Worm (Caenorhabditis elegans) whole organism, L2 larva: Measurements from ENCODE around the gene chil-25.

Source experiments
- C34F6.9 ChIP-seq: fragments of 150-350 bp; optimal IDR thresholded peaks from 2 replicates; lab custom pipeline; 2014; ENCODE audit warnings: missing biosample characterization, missing genetic modification characterization
- F13H6.1 ChIP-seq: sonication (generic microtip); optimal IDR thresholded peaks from 2 replicates; lab custom pipeline; 2016; ENCODE audit warnings: missing genetic modification characterization, missing compliant biosample characterization
- R02D3.7 ChIP-seq: fragments of 150-350 bp; optimal IDR thresholded peaks from 2 replicates; lab custom pipeline; 2014; ENCODE audit warnings: missing biosample characterization, missing genetic modification characterization
- Y55F3AM.14 ChIP-seq: fragments of 200-800 bp; sonication (Bioruptor generic); optimal IDR thresholded peaks from 2 replicates; lab custom pipeline; 2018; ENCODE audit warnings: mild to moderate bottlenecking, missing genetic modification characterization, missing compliant biosample characterization
- ZK546.5 ChIP-seq: sonication (generic microtip); optimal IDR thresholded peaks from 2 replicates; lab custom pipeline; 2017; ENCODE audit warnings: missing biosample characterization, missing genetic modification characterization
- alr-1 ChIP-seq: fragments of 150-350 bp; optimal IDR thresholded peaks from 2 replicates; lab custom pipeline; 2014; ENCODE audit warnings: missing biosample characterization, missing genetic modification characterization
- aly-2 ChIP-seq: fragments of 150-350 bp; optimal IDR thresholded peaks from 2 replicates; lab custom pipeline; 2014; ENCODE audit warnings: missing biosample characterization, missing genetic modification characterization
- ceh-82 ChIP-seq: fragments of 150-350 bp; optimal IDR thresholded peaks from 2 replicates; lab custom pipeline; 2014; ENCODE audit warnings: missing biosample characterization, missing genetic modification characterization
- crh-2 ChIP-seq: sonication (generic microtip); optimal IDR thresholded peaks from 2 replicates; lab custom pipeline; 2017; ENCODE audit warnings: missing biosample characterization, missing genetic modification characterization
- dmd-4 ChIP-seq: sonication (generic microtip); optimal IDR thresholded peaks from 2 replicates; lab custom pipeline; 2017; ENCODE audit warnings: missing biosample characterization, missing genetic modification characterization
- elt-1 ChIP-seq: fragments of 150-350 bp; optimal IDR thresholded peaks from 2 replicates; lab custom pipeline; 2014; ENCODE audit warnings: missing biosample characterization, missing genetic modification characterization
- elt-3 ChIP-seq: sonication (generic microtip); optimal IDR thresholded peaks from 2 replicates; lab custom pipeline; 2017; ENCODE audit warnings: missing biosample characterization, missing genetic modification characterization
- fos-1 ChIP-seq: fragments of 150-350 bp; optimal IDR thresholded peaks from 2 replicates; lab custom pipeline; 2014; ENCODE audit warnings: missing biosample characterization, missing genetic modification characterization
- lin-11 ChIP-seq: fragments of 150-350 bp; sonication (generic microtip); optimal IDR thresholded peaks from 2 replicates; lab custom pipeline; 2014; ENCODE audit warnings: missing biosample characterization, missing genetic modification characterization, inconsistent platforms, mixed read lengths
- lin-13 ChIP-seq: fragments of 150-350 bp; optimal IDR thresholded peaks from 2 replicates; lab custom pipeline; 2014; ENCODE audit warnings: missing biosample characterization, missing genetic modification reagents, missing genetic modification characterization
- lin-39 ChIP-seq: fragments of 150-350 bp; optimal IDR thresholded peaks from 2 replicates; lab custom pipeline; 2014; ENCODE audit warnings: missing biosample characterization, missing genetic modification reagents, missing genetic modification characterization
- lsy-2 ChIP-seq, 2 experiments: fragments of 150-350 bp in 1 of 2; sonication (generic microtip) in 1 of 2; optimal IDR thresholded peaks; 2 replicates each; lab custom pipeline; 2014 to 2017; ENCODE audit warnings: missing biosample characterization in 2 of 2, missing genetic modification characterization in 2 of 2
- mbf-1 ChIP-seq: sonication (generic microtip); optimal IDR thresholded peaks from 2 replicates; lab custom pipeline; 2017; ENCODE audit warnings: missing biosample characterization, missing genetic modification characterization
- mdl-1 ChIP-seq, 2 experiments: fragments of 150-350 bp in 1 of 2; sonication (generic microtip) in 1 of 2; optimal IDR thresholded peaks; 2 replicates each; lab custom pipeline; 2017; ENCODE audit warnings: missing biosample characterization in 2 of 2, missing genetic modification characterization in 2 of 2
- nhr-10 ChIP-seq: sonication (generic microtip); optimal IDR thresholded peaks from 2 replicates; lab custom pipeline; 2017; ENCODE audit warnings: missing biosample characterization, missing genetic modification characterization
- nhr-11 ChIP-seq: fragments of 150-350 bp; optimal IDR thresholded peaks from 2 replicates; lab custom pipeline; 2014; ENCODE audit warnings: missing biosample characterization, missing genetic modification characterization
- nhr-129 ChIP-seq: fragments of 150-350 bp; optimal IDR thresholded peaks from 2 replicates; lab custom pipeline; 2014; ENCODE audit warnings: missing biosample characterization, missing genetic modification characterization
- nhr-237 ChIP-seq: fragments of 150-350 bp; optimal IDR thresholded peaks from 2 replicates; lab custom pipeline; 2014; ENCODE audit warnings: missing biosample characterization, missing genetic modification characterization
- nhr-25 ChIP-seq: fragments of 150-350 bp; sonication (generic microtip); optimal IDR thresholded peaks from 3 replicates; lab custom pipeline; 2014; ENCODE audit warnings: missing biosample characterization, missing genetic modification characterization
- nhr-77 ChIP-seq: fragments of 150-350 bp; optimal IDR thresholded peaks from 2 replicates; lab custom pipeline; 2014; ENCODE audit warnings: missing biosample characterization, missing genetic modification characterization
- sem-4 ChIP-seq: fragments of 150-350 bp; optimal IDR thresholded peaks from 2 replicates; lab custom pipeline; 2014; ENCODE audit warnings: missing biosample characterization, missing genetic modification reagents, missing genetic modification characterization
- skn-1 ChIP-seq: sonication (generic microtip); optimal IDR thresholded peaks from 2 replicates; lab custom pipeline; 2017; ENCODE audit warnings: missing biosample characterization, missing genetic modification characterization
- sma-3 ChIP-seq: sonication (generic microtip); optimal IDR thresholded peaks from 2 replicates; lab custom pipeline; 2016; ENCODE audit warnings: missing genetic modification reagents, missing genetic modification characterization, missing compliant biosample characterization
- sma-9 ChIP-seq, 2 experiments: fragments of 150-350 bp in 1 of 2; sonication (generic microtip) in 1 of 2; optimal IDR thresholded peaks; 2 replicates each; lab custom pipeline; 2014 to 2016; ENCODE audit warnings: missing genetic modification characterization in 2 of 2, mild to moderate bottlenecking in 1 of 2, missing biosample characterization in 1 of 2, missing compliant biosample characterization in 1 of 2, missing genetic modification reagents in 1 of 2, moderate library complexity in 1 of 2
- snpc-4 ChIP-seq: fragments of 150-350 bp; optimal IDR thresholded peaks from 2 replicates; lab custom pipeline; 2014; ENCODE audit warnings: missing biosample characterization, missing genetic modification characterization
- unc-55 ChIP-seq: fragments of 150-350 bp; sonication (generic microtip); optimal IDR thresholded peaks from 3 replicates; lab custom pipeline; 2014; ENCODE audit warnings: missing biosample characterization, missing genetic modification reagents, missing genetic modification characterization
- unc-62 ChIP-seq: fragments of 150-350 bp; optimal IDR thresholded peaks from 2 replicates; lab custom pipeline; 2014; ENCODE audit warnings: missing biosample characterization, missing genetic modification reagents, missing genetic modification characterization
- zag-1 ChIP-seq: fragments of 150-350 bp; optimal IDR thresholded peaks from 2 replicates; lab custom pipeline; 2014; ENCODE audit warnings: missing biosample characterization, missing genetic modification characterization

chil-25 gene

DNA sequence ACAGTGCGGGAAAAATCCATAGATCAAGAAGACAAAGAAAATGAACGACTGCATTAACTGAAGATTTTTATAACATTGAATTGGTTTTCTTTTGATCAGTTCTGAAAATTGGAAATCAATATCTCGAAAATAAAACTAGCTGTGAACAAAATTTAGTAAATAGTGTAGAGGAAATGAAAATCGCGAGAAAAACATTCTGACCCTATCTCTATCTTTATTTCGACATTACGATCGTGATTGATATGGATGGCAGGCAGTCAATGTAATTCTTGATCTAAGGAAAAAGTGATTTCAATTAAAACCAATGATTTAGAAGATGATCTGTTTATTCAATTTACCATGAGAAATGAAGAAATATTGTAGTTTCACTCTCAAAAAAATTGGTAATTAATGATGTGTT is 38.3 kb downstream of the chil-25 start, which contains the start of gene kin-16:
kin-16 (minus strand) TSS at position 101 of the 400 bp plus-strand sequence.
- TF ChIP-seq zag-1 (tag; lab: Kevin White, UChicago) (no peak), nhr-10 (no peak), nhr-237 (no peak), Y55F3AM.14 (GFP tag; lab: Kevin White, UChicago) (no peak), unc-62 (GFP tag; lab: Kevin White, UChicago) (no peak), elt-1 (no peak), skn-1 (tag; lab: Kevin White, UChicago) (no peak), sma-9 (GFP tag; optimal IDR thresholded peaks at IDR 0.05; lab: Kevin White, UChicago) (no peak), sma-9 (tag; optimal IDR thresholded peaks at IDR 0.05; lab: Kevin White, UChicago) (no peak), crh-2 (tag; lab: Kevin White, UChicago) (no peak), nhr-77 (tag; lab: Kevin White, UChicago) (no peak), nhr-11 (tag; lab: Kevin White, UChicago) (no peak), lin-11 (tag; lab: Kevin White, UChicago) (no peak)

DNA sequence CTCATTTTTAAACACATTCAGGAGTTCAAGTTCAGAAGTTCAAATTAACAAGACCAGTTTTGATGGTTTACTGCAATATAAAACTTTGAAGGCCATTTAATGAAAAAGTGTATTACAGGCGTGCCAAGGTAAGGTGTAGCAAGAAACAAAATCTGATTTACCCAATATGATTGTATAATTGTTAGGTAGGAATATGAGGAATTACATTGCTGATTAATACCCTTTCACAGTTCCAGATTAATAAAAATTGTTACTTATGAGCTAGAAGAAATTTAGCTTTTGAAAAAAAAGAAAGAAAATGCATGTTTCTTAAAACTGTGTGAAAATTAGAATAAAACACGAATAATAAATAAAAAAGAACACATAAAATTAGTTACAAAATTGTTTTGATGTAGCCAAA is 40.7 kb downstream of the chil-25 start, which contains the start of gene kin-15:
kin-15 (minus strand) TSS at position 101 of the 400 bp plus-strand sequence.
- TF ChIP-seq nhr-25 (tag; lab: Kevin White, UChicago) (peak; percentile 26), C34F6.9 (tag; lab: Kevin White, UChicago) (no peak)

DNA sequence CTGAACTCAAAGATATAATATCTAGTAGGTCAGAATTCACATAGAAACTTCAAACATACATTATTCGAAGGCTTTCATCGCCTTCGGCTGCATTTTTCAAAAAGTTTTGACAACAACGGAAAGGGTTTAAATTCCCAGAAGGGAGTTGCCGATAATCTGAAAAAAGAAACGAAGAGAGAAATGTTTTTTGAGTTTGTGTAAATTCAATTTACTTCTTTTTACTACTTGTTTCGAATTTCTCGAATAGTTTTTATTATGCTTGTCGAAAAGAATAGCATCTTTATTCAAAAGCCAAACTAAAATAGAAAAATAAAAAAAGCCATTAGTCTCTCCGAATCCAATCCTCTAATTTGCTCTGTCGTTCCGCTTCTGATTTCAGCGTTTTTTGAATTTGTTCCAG is 43.1 kb downstream of the chil-25 start:
- TF ChIP-seq lin-11 (tag; lab: Kevin White, UChicago) (no peak), ZK546.5 (no peak), mdl-1 (tag; optimal IDR thresholded peaks at IDR 0.05; lab: Kevin White, UChicago) (no peak), lsy-2 (tag; optimal IDR thresholded peaks at IDR 0.05; lab: Kevin White, UChicago) (no peak), aly-2 (no peak), nhr-237 (no peak), mbf-1 (tag; lab: Kevin White, UChicago) (no peak), crh-2 (tag; lab: Kevin White, UChicago) (no peak), R02D3.7 (tag; lab: Kevin White, UChicago) (no peak), Y55F3AM.14 (GFP tag; lab: Kevin White, UChicago) (no peak)

DNA sequence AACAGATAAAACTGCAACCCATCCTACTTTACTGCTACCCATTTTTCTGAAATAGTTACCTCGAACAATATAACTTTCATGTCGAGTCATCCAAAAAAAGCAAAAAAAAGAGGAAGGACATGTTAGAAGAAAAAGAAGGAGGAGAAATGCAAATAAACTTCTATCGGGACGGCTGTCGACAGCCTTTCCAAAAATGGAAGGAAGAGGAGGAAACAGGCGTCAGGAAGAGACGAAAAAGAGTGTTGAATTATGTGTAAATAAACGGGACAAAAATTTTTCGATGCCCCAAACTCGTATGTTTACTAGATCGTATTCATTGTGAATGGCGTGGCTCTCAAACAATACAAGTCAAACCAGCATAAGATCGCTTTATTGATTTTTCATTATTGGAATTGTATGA is 46.6 kb downstream of the chil-25 start, which contains the start of gene M176.5:
M176.5 (minus strand) TSS at position 101 of the 400 bp plus-strand sequence.
- TF ChIP-seq dmd-4 (tag; lab: Kevin White, UChicago) (no peak), F13H6.1 (peak; percentile 15)

DNA sequence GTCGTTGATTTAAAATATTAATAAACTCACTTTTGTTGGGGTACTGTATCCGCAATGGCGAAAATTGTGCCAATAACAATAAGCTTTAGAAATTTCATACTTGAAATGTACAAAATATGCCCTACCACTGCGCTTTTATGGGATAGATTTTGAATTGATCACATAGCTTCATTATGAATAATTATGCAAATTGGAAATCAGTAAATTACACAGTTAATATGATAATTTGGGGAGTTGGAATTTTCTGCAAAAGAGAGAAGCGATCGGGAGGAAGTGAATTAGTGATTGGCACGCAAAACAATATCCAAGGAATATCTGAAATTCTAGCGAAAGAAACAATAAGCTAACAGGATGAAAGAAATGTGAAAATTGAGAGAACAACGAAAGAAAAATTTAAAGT is 48.2 kb downstream of the chil-25 start, which contains the start of gene M176.10:
M176.10 (minus strand) TSS at position 101 of the 400 bp plus-strand sequence.
- TF ChIP-seq ZK546.5 = no peak
- no peak for TF ChIP-seq ceh-82 (tag; lab: Kevin White, UChicago)
- TF ChIP-seq skn-1 (tag; lab: Kevin White, UChicago) = no peak
- TF ChIP-seq zag-1 (tag; lab: Kevin White, UChicago) = no peak
- TF ChIP-seq C34F6.9 (tag; lab: Kevin White, UChicago) = no peak
- no peak for TF ChIP-seq mdl-1 (tag; optimal IDR thresholded peaks at IDR 0.05; lab: Kevin White, UChicago)
- TF ChIP-seq nhr-129 (tag; lab: Kevin White, UChicago) = no peak
- no peak for TF ChIP-seq elt-1
- no peak for TF ChIP-seq elt-3 (tag; lab: Kevin White, UChicago)
- TF ChIP-seq lin-13 = no peak
- TF ChIP-seq sma-9 (GFP tag; optimal IDR thresholded peaks at IDR 0.05; lab: Kevin White, UChicago) = no peak
- TF ChIP-seq sma-9 (tag; optimal IDR thresholded peaks at IDR 0.05; lab: Kevin White, UChicago) = no peak
- TF ChIP-seq nhr-237 = no peak
- TF ChIP-seq unc-55 = no peak
- no peak for TF ChIP-seq fos-1
- TF ChIP-seq sem-4 = no peak
- no peak for TF ChIP-seq alr-1 (tag; lab: Kevin White, UChicago)
- TF ChIP-seq F13H6.1 = no peak
- no peak for TF ChIP-seq sma-3 (GFP tag; lab: Kevin White, UChicago)
- TF ChIP-seq snpc-4 = no peak
- no peak for TF ChIP-seq lin-39 (tag; lab: Kevin White, UChicago)
